Comparison of ENCODE assay signal across 1 fruit fly cellular context in the genomic region with DNA sequence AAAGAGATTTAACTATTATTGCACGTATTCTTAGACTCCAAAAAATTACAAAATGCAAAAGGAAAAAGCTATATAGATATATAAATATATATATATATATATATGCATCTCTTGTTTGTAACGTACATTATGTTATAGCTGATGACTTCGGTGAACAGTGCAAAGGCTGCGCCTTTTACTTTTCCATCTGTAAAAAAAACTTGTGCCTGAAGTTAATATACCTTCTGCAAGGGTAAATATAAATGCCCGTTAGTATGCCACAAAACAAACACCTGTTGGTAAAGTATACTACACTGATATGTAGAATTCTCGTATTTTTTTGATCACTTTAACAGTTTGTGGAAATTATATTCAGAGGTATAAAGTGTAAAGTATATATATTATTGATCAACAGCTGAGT.
TF ChIP-seq lines count a peak whose summit lies in the region.

No protein-coding gene starts in this region.

TF ChIP-seq in whole organism, embryonic, 481 proteins besides CTCF, POLR2A, EP300 and RAD21 (continued from another document):
- peak; percentile 45 for TF ChIP-seq CG8290 (GFP tag; optimal IDR thresholded peaks at IDR 0.05; lab: Kevin White, UChicago)
- TF ChIP-seq CG8290 (tag; optimal IDR thresholded peaks at IDR 0.05; lab: Kevin White, UChicago): peak in 1 of 2 experiments; percentile 45
- peak; percentile 43 for TF ChIP-seq CG13894 (tag; optimal IDR thresholded peaks at IDR 0.05; lab: Kevin White, UChicago)
- no peak for TF ChIP-seq pita (GFP tag; optimal IDR thresholded peaks at IDR 0.05; lab: Kevin White, UChicago)
- TF ChIP-seq Eip74EF (GFP tag; optimal IDR thresholded peaks at IDR 0.05; lab: Kevin White, UChicago): no peak
- TF ChIP-seq nmo (GFP tag; optimal IDR thresholded peaks at IDR 0.05; lab: Kevin White, UChicago): no peak
- no peak for TF ChIP-seq bigmax (GFP tag; optimal IDR thresholded peaks at IDR 0.05; lab: Kevin White, UChicago)
- no peak for TF ChIP-seq CG6254 (GFP tag; optimal IDR thresholded peaks at IDR 0.05; lab: Kevin White, UChicago)
- no peak for TF ChIP-seq CG1832 (GFP tag; optimal IDR thresholded peaks at IDR 0.05; lab: Kevin White, UChicago)
- peak; percentile 59 for TF ChIP-seq Med (GFP tag; lab: Kevin White, UChicago)
- TF ChIP-seq NfI (GFP tag; optimal IDR thresholded peaks at IDR 0.05; lab: Kevin White, UChicago): peak; percentile 2
- TF ChIP-seq D19A (tag; optimal IDR thresholded peaks at IDR 0.05; lab: Kevin White, UChicago): peak; percentile 63
